Fruit fly (Drosophila melanogaster): ENCODE data around the gene CG13088.
A peak's percentile ranks its signal among the peaks of the same experiment; 100 is the strongest.

The CG13088 gene

DNA sequence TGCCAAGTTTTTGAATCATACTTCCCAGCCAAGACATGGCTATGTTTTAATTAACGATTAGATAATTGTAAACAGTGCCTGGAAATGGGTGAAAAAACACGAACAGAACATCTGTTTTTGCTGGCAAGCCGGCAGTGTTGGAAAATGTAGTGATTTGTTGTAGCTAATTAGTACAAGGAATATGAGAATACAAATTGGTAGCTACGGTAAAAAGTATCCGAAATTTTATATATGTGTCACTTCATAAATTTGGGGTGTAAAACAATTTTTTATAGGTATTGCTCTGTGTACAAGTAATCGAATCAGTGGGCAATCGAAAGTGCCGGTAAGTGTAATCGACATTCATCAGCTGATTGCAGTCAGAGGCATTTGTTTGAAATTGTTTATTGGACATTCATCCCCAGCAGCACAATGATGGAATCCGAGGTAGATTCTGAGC lies 28.5 kb downstream of the CG13088 start, which contains the start of the genes mRpL51 and Uba4:
Gene mRpL51, minus strand, starts transcription at position 125 of the 439 bp plus-strand sequence.
Gene Uba4, plus strand, starts transcription at position 156 of the 439 bp plus-strand sequence.
- TF ChIP-seq psq (optimal IDR thresholded peaks at IDR 0.05) (no peak), pan (optimal IDR thresholded peaks at IDR 0.05) (no peak), EcR (GFP tag; optimal IDR thresholded peaks at IDR 0.05) (no peak), usp (GFP tag; optimal IDR thresholded peaks at IDR 0.05) (no peak), CG8478 (optimal IDR thresholded peaks at IDR 0.05) (no peak), Dll (optimal IDR thresholded peaks at IDR 0.05) (no peak)

DNA sequence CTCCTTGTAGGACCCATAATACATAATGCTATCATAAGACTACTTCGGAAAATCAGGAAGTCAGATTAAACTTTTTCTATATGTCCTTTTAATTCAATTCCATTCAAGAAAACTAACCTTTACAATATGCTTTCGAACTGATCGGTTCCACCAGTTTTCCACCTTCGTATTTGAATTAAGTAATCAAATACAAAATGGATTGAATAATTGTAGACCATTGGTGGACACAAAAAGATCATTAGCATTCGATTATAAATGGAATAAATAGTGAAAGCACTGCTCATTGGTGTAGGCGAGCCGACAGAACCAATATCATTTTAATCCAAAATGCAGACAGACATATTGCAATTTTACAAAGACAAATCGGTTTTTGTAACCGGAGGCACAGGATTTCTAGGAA lies 30.6 kb downstream of the CG13088 start, which contains the start of gene Sgp:
Gene Sgp, plus strand, starts transcription at position 301 of the 400 bp plus-strand sequence.
- no peak for TF ChIP-seq Dll (optimal IDR thresholded peaks at IDR 0.05)
- no peak for TF ChIP-seq pan (optimal IDR thresholded peaks at IDR 0.05)
- no peak for TF ChIP-seq psq (optimal IDR thresholded peaks at IDR 0.05)
- TF ChIP-seq usp (GFP tag; optimal IDR thresholded peaks at IDR 0.05) = no peak
- no peak for TF ChIP-seq EcR (GFP tag; optimal IDR thresholded peaks at IDR 0.05)
- no peak for TF ChIP-seq CG8478 (optimal IDR thresholded peaks at IDR 0.05)

DNA sequence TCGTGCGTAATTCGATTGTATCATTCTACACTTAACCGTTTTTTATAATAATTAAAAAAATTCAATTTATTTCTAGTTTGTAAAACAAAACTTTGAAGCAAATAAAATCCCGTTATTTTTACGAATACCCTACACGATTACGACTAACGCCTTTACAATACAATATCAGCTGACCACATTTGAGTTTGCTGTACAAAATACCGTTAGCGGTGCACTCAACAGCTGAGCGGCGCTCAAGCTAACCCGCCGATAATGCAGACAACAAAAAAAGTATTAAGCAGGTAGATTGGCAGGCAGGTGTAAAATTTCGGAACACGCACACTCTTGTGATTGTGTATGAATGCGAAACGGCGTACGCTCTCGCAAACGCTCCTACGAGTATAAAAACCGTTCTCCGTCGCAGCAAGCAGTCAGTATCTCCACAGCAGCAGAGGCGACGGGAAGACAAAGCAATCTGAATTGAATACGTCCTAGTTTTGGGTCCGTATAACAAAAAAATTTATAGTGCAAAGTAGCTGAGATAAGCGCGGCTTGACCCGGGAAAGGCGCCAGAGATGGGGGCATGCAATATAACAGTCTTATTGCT lies 33.0 kb downstream of the CG13088 start, which contains the start of gene Acer:
Gene Acer, plus strand, starts transcription at position 210 of the 586 bp plus-strand sequence.
- no peak for TF ChIP-seq Dll (optimal IDR thresholded peaks at IDR 0.05)
- TF ChIP-seq CG8478 (optimal IDR thresholded peaks at IDR 0.05) = no peak
- TF ChIP-seq usp (GFP tag; optimal IDR thresholded peaks at IDR 0.05) = no peak
- TF ChIP-seq pan (optimal IDR thresholded peaks at IDR 0.05) = no peak
- no peak for TF ChIP-seq psq (optimal IDR thresholded peaks at IDR 0.05)
- TF ChIP-seq EcR (GFP tag; optimal IDR thresholded peaks at IDR 0.05) = no peak

DNA sequence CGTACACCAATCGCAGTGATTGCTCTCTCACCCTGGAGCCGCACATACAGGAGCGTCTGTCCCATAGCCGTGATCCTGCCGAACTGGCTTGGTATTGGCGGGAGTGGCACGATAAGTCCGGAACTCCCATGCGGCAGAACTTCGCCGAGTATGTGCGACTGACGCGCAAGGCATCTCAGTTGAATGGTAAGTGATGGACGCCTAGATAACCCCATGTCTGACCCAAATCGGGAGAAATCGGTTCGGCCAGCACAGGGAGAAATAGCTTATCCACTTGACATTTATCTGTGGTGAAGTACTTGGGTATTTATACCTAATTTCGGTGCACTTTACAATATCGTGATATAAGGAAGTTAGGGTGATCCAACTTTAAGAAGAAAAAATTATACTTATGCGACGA lies 34.0 kb downstream of the CG13088 start:
- TF ChIP-seq Dll (optimal IDR thresholded peaks at IDR 0.05) = no peak
- no peak for TF ChIP-seq pan (optimal IDR thresholded peaks at IDR 0.05)
- TF ChIP-seq psq (optimal IDR thresholded peaks at IDR 0.05) = no peak
- TF ChIP-seq usp (GFP tag; optimal IDR thresholded peaks at IDR 0.05) = no peak
- no peak for TF ChIP-seq EcR (GFP tag; optimal IDR thresholded peaks at IDR 0.05)
- TF ChIP-seq CG8478 (optimal IDR thresholded peaks at IDR 0.05) = no peak

DNA sequence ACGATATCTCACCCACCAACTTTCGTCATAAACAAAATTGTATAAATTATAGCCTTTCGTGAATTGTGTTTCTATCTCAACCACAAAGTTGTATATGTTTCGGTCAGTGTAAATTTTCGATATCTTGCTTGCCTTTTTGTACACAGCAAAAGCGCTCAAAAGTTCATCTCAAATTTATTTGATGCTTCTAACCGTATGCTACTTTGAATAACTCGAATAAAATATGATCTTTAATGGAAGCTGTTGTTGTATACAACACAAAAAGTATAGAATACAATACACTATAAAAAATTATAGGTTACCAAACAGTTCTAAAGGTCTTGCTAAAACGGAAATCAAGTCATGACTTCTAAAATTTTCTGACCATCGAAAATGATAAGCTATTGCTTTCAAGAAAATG lies 36.2 kb downstream of the CG13088 start:
- TF ChIP-seq Dll (optimal IDR thresholded peaks at IDR 0.05) (no peak), psq (optimal IDR thresholded peaks at IDR 0.05) (no peak)

DNA sequence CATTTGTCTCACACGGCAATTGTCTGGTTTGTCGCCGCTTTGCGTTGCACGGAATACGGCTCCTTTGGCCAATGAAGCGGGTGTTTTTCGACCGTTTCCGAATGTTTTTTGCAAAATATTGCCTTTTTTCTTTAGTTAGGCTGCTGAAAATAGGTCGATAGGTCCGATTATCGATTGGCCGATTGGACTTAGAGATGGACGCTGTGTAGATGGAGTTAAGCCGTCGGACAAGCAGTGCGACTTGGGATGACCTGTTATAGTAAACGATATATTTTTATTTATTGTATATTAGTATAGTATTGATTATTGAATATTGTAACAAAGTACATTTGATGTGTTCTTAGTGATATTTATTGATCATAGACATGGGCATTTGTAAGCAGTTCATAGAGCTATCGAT lies 39.5 kb downstream of the CG13088 start, which contains the start of the genes lmgA and lmgB:
Gene lmgA, minus strand, starts transcription at position 301 of the 400 bp plus-strand sequence.
Gene lmgB, minus strand, starts transcription at position 301 of the 400 bp plus-strand sequence.
- TF ChIP-seq Dll (optimal IDR thresholded peaks at IDR 0.05) = no peak
- TF ChIP-seq psq (optimal IDR thresholded peaks at IDR 0.05) = no peak
- TF ChIP-seq EcR (GFP tag; optimal IDR thresholded peaks at IDR 0.05) = no peak
- no peak for TF ChIP-seq pan (optimal IDR thresholded peaks at IDR 0.05)
- TF ChIP-seq CG8478 (optimal IDR thresholded peaks at IDR 0.05) = no peak
- TF ChIP-seq usp (GFP tag; optimal IDR thresholded peaks at IDR 0.05) = no peak

DNA sequence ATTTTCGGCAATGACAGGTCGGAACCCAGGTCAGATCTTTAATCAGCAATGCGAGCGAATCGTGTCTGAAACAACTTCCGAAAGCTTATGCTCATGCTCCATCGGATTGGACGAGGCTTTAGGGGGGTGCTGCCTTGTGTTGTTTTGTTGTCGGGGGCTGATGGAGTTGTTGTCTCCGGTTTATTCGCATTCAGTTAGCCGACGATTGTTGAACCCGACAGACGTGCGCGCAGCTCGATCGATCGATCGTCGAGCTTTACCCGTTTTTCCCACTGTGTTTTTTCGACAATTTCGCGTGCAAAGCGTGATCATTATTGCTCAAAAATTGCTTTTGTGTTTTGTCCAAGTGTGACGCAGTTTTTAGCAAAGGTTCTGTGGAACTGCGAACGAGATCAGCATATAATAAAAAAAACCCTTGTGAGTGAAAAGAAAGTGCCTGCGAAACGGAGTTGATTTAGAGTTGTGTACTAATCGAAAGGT lies 40.2 kb downstream of the CG13088 start, which contains the start of gene CG17834:
Gene CG17834, plus strand, starts transcription at position 191 of the 480 bp plus-strand sequence.
- TF ChIP-seq usp (GFP tag; optimal IDR thresholded peaks at IDR 0.05) = no peak
- TF ChIP-seq Dll (optimal IDR thresholded peaks at IDR 0.05) = no peak
- TF ChIP-seq psq (optimal IDR thresholded peaks at IDR 0.05) = no peak

DNA sequence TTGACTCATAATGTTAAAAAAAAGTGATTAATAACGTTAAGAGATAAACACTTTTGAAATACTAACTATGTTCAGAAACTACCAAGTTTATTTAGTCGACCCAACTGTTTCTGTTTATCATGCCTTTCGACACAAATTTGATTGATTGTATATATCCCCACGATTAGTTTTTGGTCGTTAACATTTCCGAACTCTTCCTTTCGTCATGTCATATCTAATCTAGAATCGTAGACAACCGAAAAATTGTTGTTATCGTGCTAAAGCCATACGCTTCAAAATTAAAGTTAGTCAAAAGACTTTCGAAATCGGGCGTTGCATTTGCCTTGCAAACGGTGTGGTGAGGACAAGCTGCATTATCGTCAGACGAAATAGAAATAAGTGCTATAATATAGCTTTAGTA lies 41.4 kb downstream of the CG13088 start:
- no peak for TF ChIP-seq usp (GFP tag; optimal IDR thresholded peaks at IDR 0.05)
- TF ChIP-seq psq (optimal IDR thresholded peaks at IDR 0.05) = no peak
- no peak for TF ChIP-seq CG8478 (optimal IDR thresholded peaks at IDR 0.05)
- TF ChIP-seq EcR (GFP tag; optimal IDR thresholded peaks at IDR 0.05) = no peak
- no peak for TF ChIP-seq Dll (optimal IDR thresholded peaks at IDR 0.05)
- TF ChIP-seq pan (optimal IDR thresholded peaks at IDR 0.05) = no peak

DNA sequence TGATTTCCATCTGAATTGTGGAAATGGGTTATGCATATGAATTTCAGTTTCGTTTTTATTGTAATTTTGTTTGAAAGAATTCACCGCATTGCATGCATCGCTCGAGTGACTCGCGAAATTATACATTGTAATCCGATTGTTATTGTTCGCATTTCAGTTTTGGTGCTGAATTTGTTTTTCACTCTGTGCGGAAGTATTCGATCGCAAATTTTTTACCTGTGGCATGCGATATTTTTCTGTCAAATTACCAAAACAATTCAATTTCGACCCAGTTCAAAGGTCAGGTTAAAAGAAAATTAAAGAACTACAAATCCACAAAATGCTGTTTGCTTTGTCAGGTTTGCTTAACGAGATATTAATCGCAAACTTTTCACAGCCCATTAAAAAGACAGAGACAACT lies 44.0 kb downstream of the CG13088 start:
- TF ChIP-seq EcR (GFP tag; optimal IDR thresholded peaks at IDR 0.05) (no peak), Dll (optimal IDR thresholded peaks at IDR 0.05) (no peak), CG8478 (optimal IDR thresholded peaks at IDR 0.05) (no peak), usp (GFP tag; optimal IDR thresholded peaks at IDR 0.05) (no peak)

DNA sequence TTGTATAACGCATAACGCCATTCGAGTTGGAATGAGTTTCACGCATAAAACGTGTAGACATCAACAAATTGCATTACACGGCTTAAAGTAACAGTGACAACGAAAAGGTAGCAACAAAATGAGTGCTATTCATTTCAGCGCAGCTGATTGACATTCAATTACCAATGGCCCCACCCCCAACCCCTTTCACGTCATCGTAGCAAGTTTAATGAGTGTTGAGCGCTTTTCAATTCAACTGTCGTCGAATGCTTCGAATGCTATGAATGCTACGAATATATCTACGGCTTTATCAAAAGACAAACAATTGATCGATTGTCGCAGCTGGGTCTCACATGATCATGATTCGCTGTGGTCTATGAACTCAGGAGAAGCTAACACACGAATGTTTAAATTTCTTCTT lies 44.9 kb downstream of the CG13088 start:
- TF ChIP-seq psq (optimal IDR thresholded peaks at IDR 0.05) (no peak), EcR (GFP tag; optimal IDR thresholded peaks at IDR 0.05) (no peak), usp (GFP tag; optimal IDR thresholded peaks at IDR 0.05) (no peak), pan (optimal IDR thresholded peaks at IDR 0.05) (no peak), CG8478 (optimal IDR thresholded peaks at IDR 0.05) (no peak), Dll (optimal IDR thresholded peaks at IDR 0.05) (no peak)

DNA sequence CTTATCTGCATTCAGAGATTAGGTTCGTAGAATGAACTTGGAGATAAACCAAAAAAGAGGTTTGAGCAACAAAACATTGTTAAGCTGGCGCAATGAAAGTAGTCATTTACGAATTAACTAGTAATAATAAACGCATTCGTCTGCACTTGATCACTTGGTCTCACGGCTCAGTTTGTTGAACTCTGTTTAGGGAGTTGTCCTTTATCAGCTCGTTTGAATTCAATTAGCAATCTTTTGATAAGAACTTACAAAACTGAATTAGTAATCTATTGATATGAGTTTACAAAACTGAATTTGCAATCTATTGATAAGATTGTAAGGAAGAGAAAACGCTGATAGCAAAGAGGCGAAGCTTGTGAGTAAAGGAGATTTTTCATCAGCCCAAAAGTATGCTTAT lies 45.3 kb downstream of the CG13088 start:
- TF ChIP-seq pan (optimal IDR thresholded peaks at IDR 0.05) (no peak), usp (GFP tag; optimal IDR thresholded peaks at IDR 0.05) (no peak), Dll (optimal IDR thresholded peaks at IDR 0.05) (no peak)

DNA sequence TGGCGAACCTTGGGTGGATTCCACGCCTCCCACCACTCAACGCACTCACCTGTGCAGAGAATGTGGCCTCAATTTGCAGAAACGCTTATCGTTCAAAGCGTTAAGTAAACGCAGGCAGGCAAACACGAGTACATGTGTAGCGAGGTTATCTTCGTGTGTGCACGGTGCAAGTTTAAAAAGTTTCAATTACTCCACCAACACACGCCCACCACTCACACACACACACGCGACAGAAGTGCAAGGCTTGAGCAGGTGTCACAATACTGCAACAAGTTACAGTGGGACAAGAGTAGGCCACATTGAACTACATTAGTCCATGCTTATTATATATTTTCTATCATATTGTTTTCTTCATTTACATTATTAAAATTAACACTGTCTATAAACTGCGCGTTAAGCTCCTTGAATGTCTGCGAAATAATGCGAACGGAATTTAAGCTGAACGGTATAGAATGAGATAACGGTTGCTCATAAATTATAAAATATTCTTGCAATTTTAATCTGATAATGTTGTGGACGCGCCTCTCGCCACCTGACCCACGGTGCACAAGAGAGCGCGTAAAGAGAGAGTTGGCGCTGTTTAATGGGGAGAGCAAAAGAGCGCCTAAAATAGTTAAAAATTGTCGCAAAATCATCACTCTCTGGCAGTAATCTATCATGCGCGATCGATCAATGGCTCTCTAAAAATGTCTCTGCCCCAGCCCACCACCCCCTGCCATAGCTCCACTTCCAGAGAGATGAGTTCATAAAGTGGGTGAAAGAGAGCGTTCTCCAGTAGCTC lies 45.9 kb downstream of the CG13088 start:
- no peak for TF ChIP-seq usp (GFP tag; optimal IDR thresholded peaks at IDR 0.05)
- peak in 1 of 2 experiments; percentile 65 for TF ChIP-seq EcR (GFP tag; optimal IDR thresholded peaks at IDR 0.05)

Data from whole organism.